Worm (Caenorhabditis elegans): ENCODE data around the gene Y39B6A.42.

Y39B6A.42 gene

DNA sequence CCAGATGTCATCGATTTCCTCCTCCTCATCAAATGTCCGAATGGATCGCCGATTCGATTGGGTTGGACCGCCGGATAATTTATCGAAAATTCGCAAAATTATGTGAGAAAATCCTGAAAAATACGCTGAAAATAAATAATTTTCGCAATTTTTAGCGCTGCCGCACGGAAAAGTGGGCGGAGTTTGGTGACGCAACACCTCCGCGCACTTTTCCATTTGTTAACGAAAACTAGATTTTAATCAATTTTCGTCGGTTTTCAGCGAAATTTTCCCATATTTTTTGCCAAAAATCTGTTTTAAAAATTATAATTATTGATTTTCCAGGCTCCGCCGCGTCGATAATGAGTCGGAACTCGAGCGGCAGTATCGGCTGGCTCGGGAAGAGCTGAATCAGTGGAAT lies 31.6 kb upstream of the Y39B6A.42 start, which contains the start of gene Y39B6A.34:
Gene Y39B6A.34, plus strand, starts transcription at position 3 of the 400 bp plus-strand sequence.
- TF ChIP-seq skn-1 (tag; optimal IDR thresholded peaks at IDR 0.05): peak; percentile 14
- TF ChIP-seq nhr-12 (tag; optimal IDR thresholded peaks at IDR 0.05): no peak
- no peak for TF ChIP-seq irx-1 (tag; optimal IDR thresholded peaks at IDR 0.05)
- TF ChIP-seq snu-23 (GFP tag; optimal IDR thresholded peaks at IDR 0.05): peak; percentile 38
- TF ChIP-seq xbp-1 (tag; optimal IDR thresholded peaks at IDR 0.05): no peak
- peak; percentile 23 for TF ChIP-seq dsc-1 (tag; optimal IDR thresholded peaks at IDR 0.05)
- TF ChIP-seq hpl-2 (GFP tag; optimal IDR thresholded peaks at IDR 0.05): no peak
- TF ChIP-seq nhr-28 (tag; optimal IDR thresholded peaks at IDR 0.05): no peak
- peak; percentile 36 for TF ChIP-seq swsn-7 (tag; optimal IDR thresholded peaks at IDR 0.05)
- no peak for TF ChIP-seq snpc-4 (tag; optimal IDR thresholded peaks at IDR 0.05)
- TF ChIP-seq ceh-82 (tag; optimal IDR thresholded peaks at IDR 0.05): peak in 1 of 3 experiments; percentile 46
- no peak for TF ChIP-seq grh-1 (GFP tag; IDR thresholded peaks at IDR 0.05)
- no peak for TF ChIP-seq F16B12.6 (tag; optimal IDR thresholded peaks at IDR 0.05)
- TF ChIP-seq dpl-1 (GFP tag; optimal IDR thresholded peaks at IDR 0.05): peak in 2 of 3 experiments; percentile 11 to 32
- no peak for TF ChIP-seq lir-3 (tag; optimal IDR thresholded peaks at IDR 0.05; ENCODE audit: poor library complexity)
- peak; percentile 1 for TF ChIP-seq C16A3.4 (tag; optimal IDR thresholded peaks at IDR 0.05)
- TF ChIP-seq alr-1 (tag; optimal IDR thresholded peaks at IDR 0.05; ENCODE audit: borderline replicate concordance): no peak
- no peak for TF ChIP-seq ama-1 (optimal IDR thresholded peaks at IDR 0.05)
- peak; percentile 11 to 48 for TF ChIP-seq lsy-2 (tag; optimal IDR thresholded peaks at IDR 0.05)
- TF ChIP-seq unc-62 (GFP tag; optimal IDR thresholded peaks at IDR 0.05): no peak
- peak; percentile 33 for TF ChIP-seq ztf-4 (tag; optimal IDR thresholded peaks at IDR 0.05)
- no peak for TF ChIP-seq ztf-11 (tag; optimal IDR thresholded peaks at IDR 0.05)
- TF ChIP-seq nhr-20 (tag; optimal IDR thresholded peaks at IDR 0.05): no peak
- no peak for TF ChIP-seq nhr-77 (tag; optimal IDR thresholded peaks at IDR 0.05)
- no peak for TF ChIP-seq unc-98 (GFP tag; IDR thresholded peaks at IDR 0.05)
- TF ChIP-seq tbx-2 (tag; optimal IDR thresholded peaks at IDR 0.05): peak; percentile 15
- no peak for TF ChIP-seq nhr-47 (tag; optimal IDR thresholded peaks at IDR 0.05)
- TF ChIP-seq nhr-71 (tag; optimal IDR thresholded peaks at IDR 0.05): peak; percentile 45
- peak in 1 of 2 experiments; percentile 30 for TF ChIP-seq lin-35 (GFP tag; optimal IDR thresholded peaks at IDR 0.05)
- TF ChIP-seq efl-1 (optimal IDR thresholded peaks at IDR 0.05): peak; percentile 2 to 40
- TF ChIP-seq efl-1 (GFP tag; optimal IDR thresholded peaks at IDR 0.05 in 1 of 2): peak; percentile 31 to 76
- TF ChIP-seq elt-2 (tag; optimal IDR thresholded peaks at IDR 0.05): peak; percentile 12
- TF ChIP-seq nhr-19 (GFP tag; conservative IDR thresholded peaks at IDR 0.05): peak; percentile 52

DNA sequence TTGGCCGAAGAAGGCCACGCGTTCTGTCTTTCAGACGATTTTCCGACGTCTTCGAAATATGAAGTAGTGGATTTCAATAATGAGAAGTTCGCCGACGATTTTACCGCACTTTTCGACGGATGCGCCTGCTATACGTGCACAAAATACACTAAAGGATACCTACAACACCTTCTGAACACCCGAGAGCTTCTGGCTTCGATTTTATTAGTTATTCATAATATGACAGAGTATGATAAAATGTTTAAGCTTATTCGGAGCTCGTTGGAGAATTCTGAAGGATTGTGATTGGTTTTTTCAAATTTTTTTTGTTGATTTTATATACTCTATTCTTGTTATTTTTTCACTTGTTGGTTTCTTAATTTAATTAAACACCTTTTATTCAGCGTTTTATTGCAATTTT lies 31.1 kb upstream of the Y39B6A.42 start:
- no peak for TF ChIP-seq nhr-85 (tag)
- TF ChIP-seq efl-1 (optimal IDR thresholded peaks at IDR 0.05): no peak
- no peak for TF ChIP-seq efl-1 (GFP tag; optimal IDR thresholded peaks at IDR 0.05 in 1 of 2)
- TF ChIP-seq Y116A8C.19 (tag; optimal IDR thresholded peaks at IDR 0.05; ENCODE audit: borderline replicate concordance): no peak
- TF ChIP-seq nhr-237 (tag; optimal IDR thresholded peaks at IDR 0.05): no peak
- TF ChIP-seq rnt-1 (tag; optimal IDR thresholded peaks at IDR 0.05): no peak
- no peak for TF ChIP-seq ama-1 (optimal IDR thresholded peaks at IDR 0.05)
- no peak for TF ChIP-seq jun-1 (tag; optimal IDR thresholded peaks at IDR 0.05)
- TF ChIP-seq hlh-4 (tag; optimal IDR thresholded peaks at IDR 0.05): no peak
- TF ChIP-seq nhr-90 (tag; optimal IDR thresholded peaks at IDR 0.05; ENCODE audit: poor library complexity): no peak
- no peak for TF ChIP-seq zip-4 (GFP tag; optimal IDR thresholded peaks at IDR 0.05)
- TF ChIP-seq mep-1 (tag; optimal IDR thresholded peaks at IDR 0.05): no peak

DNA sequence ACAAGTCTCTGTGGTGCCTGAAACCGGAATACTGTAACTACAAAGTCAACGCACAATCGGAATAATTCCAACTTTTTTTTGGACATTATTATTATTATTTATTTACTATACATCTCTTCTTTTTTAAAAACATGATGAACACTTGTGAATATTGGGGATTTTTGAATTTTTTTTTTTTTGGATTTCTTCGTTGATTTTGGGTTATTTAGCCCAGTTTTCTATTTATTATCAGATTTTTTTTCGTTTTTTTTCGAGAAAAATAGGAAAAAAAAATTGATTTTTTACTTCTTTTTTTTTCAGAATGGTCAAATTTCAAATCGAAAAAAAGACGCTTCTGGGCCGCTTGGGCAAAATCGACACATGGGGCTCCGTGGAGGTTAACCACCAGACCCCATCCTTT lies 28.6 kb upstream of the Y39B6A.42 start, which contains the start of gene tgt-2:
Gene tgt-2, plus strand, starts transcription at position 301 of the 400 bp plus-strand sequence.
- no peak for TF ChIP-seq fos-1 (tag; optimal IDR thresholded peaks at IDR 0.05)

Data from whole organism, L1 larva.